Worm (Caenorhabditis elegans): ENCODE data around the gene nhr-267.
A peak's percentile ranks its signal among the peaks of the same experiment; 100 is the strongest.

- no peak for TF ChIP-seq spr-3 (GFP tag; optimal IDR thresholded peaks at IDR 0.05)
- no peak for TF ChIP-seq lsy-2 (tag; optimal IDR thresholded peaks at IDR 0.05)
- no peak for TF ChIP-seq nhr-11 (tag; optimal IDR thresholded peaks at IDR 0.05)
- no peak for TF ChIP-seq hmg-1.1 (GFP tag; IDR thresholded peaks at IDR 0.05)
- no peak for TF ChIP-seq spr-1 (tag; optimal IDR thresholded peaks at IDR 0.05)
- no peak for TF ChIP-seq ztf-11 (tag; optimal IDR thresholded peaks at IDR 0.05)
- no peak for TF ChIP-seq Y105C5A.15 (GFP tag; IDR thresholded peaks at IDR 0.05)
- TF ChIP-seq nhr-6 (tag; optimal IDR thresholded peaks at IDR 0.05), result no peak
- no peak for TF ChIP-seq zip-11 (GFP tag; IDR thresholded peaks at IDR 0.05)
- TF ChIP-seq ama-1 (optimal IDR thresholded peaks at IDR 0.05), result peak; percentile 93
Observed at ce11 chrIV:9258547-9258946, 27.7 kb downstream of the nhr-267 start.
